Worm (Caenorhabditis elegans) whole organism, late embryonic: ENCODE data around the gene sdhb-1.

Source experiments
- F13H6.1 ChIP-seq: sonication (generic microtip); optimal IDR thresholded peaks from 2 replicates; lab custom pipeline; 2016; ENCODE audit warnings: missing genetic modification characterization, missing compliant biosample characterization
- Y22D7AL.16 ChIP-seq: sonication (generic microtip); optimal IDR thresholded peaks from 2 replicates; lab custom pipeline; 2016; ENCODE audit warnings: missing genetic modification characterization, missing compliant biosample characterization
- ahr-1 ChIP-seq: sonication (generic microtip); optimal IDR thresholded peaks from 2 replicates; lab custom pipeline; 2016; ENCODE audit warnings: missing genetic modification characterization, missing compliant biosample characterization
- ama-1 ChIP-seq: fragments of 150-350 bp; optimal IDR thresholded peaks from 2 replicates; lab custom pipeline; 2014
- ceh-14 ChIP-seq: sonication (generic microtip); optimal IDR thresholded peaks from 2 replicates; lab custom pipeline; 2016; ENCODE audit warnings: missing genotype, missing genetic modification characterization, missing compliant biosample characterization
- ceh-18 ChIP-seq: sonication (generic microtip); optimal IDR thresholded peaks from 2 replicates; lab custom pipeline; 2016; ENCODE audit warnings: missing genetic modification characterization, missing compliant biosample characterization
- ceh-19 ChIP-seq: fragments of 200-800 bp; sonication (Bioruptor generic); optimal IDR thresholded peaks from 2 replicates; lab custom pipeline; 2018; ENCODE audit warnings: mild to moderate bottlenecking, missing genetic modification characterization, missing compliant biosample characterization
- ceh-2 ChIP-seq: sonication (generic microtip); optimal IDR thresholded peaks from 2 replicates; lab custom pipeline; 2016; ENCODE audit warnings: missing genotype, missing genetic modification characterization, missing compliant biosample characterization
- ceh-22 ChIP-seq: sonication (generic microtip); optimal IDR thresholded peaks from 2 replicates; lab custom pipeline; 2017; ENCODE audit warnings: missing biosample characterization, missing genetic modification characterization
- ceh-24 ChIP-seq: sonication (generic microtip); optimal IDR thresholded peaks from 2 replicates; lab custom pipeline; 2016; ENCODE audit warnings: mild to moderate bottlenecking, missing genetic modification characterization, missing compliant biosample characterization
- ceh-30 ChIP-seq: fragments of 150-350 bp; optimal IDR thresholded peaks from 2 replicates; lab custom pipeline; 2014; ENCODE audit warnings: missing biosample characterization, missing genetic modification characterization
- ceh-45 ChIP-seq: fragments of 200-800 bp; sonication (Bioruptor generic); IDR thresholded peaks from 2 replicates; pipeline ENCODE4 v1.3.6; 2022; ENCODE audit warnings: missing genetic modification reagents, missing genetic modification characterization, missing compliant biosample characterization
- dmd-4 ChIP-seq: sonication (generic microtip); optimal IDR thresholded peaks from 2 replicates; lab custom pipeline; 2016; ENCODE audit warnings: borderline replicate concordance, missing genetic modification characterization, missing compliant biosample characterization
- dve-1 ChIP-seq: sonication (generic microtip); optimal IDR thresholded peaks from 2 replicates; lab custom pipeline; 2017; ENCODE audit warnings: antibody characterized with exemption, mild to moderate bottlenecking, missing genetic modification characterization, missing compliant biosample characterization
- ets-4 ChIP-seq: sonication (generic microtip); optimal IDR thresholded peaks from 2 replicates; lab custom pipeline; 2016; ENCODE audit warnings: missing genetic modification characterization, missing compliant biosample characterization
- eyg-1 ChIP-seq: sonication (generic microtip); optimal IDR thresholded peaks from 2 replicates; lab custom pipeline; 2016; ENCODE audit warnings: missing genotype, missing genetic modification characterization, missing compliant biosample characterization
- fkh-6 ChIP-seq: sonication (generic microtip); optimal IDR thresholded peaks from 2 replicates; lab custom pipeline; 2016; ENCODE audit warnings: missing genetic modification characterization, missing compliant biosample characterization
- gmeb-2 ChIP-seq: sonication (generic microtip); optimal IDR thresholded peaks from 2 replicates; lab custom pipeline; 2016; ENCODE audit warnings: missing genetic modification characterization, inconsistent platforms, missing compliant biosample characterization
- hlh-13 ChIP-seq: fragments of 200-800 bp; sonication (Bioruptor generic); optimal IDR thresholded peaks from 2 replicates; lab custom pipeline; 2018; ENCODE audit warnings: mild to moderate bottlenecking, missing genetic modification characterization, missing compliant biosample characterization
- hlh-15 ChIP-seq: sonication (generic microtip); optimal IDR thresholded peaks from 2 replicates; lab custom pipeline; 2016; ENCODE audit warnings: missing genetic modification characterization, missing compliant biosample characterization
- hlh-6 ChIP-seq: sonication (generic microtip); optimal IDR thresholded peaks from 2 replicates; lab custom pipeline; 2016; ENCODE audit warnings: missing genotype, missing genetic modification characterization, missing compliant biosample characterization
- lin-11 ChIP-seq: fragments of 200-800 bp; sonication (Bioruptor generic); optimal IDR thresholded peaks from 2 replicates; lab custom pipeline; 2018; ENCODE audit warnings: mild to moderate bottlenecking, missing genetic modification characterization, missing compliant biosample characterization
- madf-2 ChIP-seq: sonication (generic microtip); optimal IDR thresholded peaks from 2 replicates; lab custom pipeline; 2017; ENCODE audit warnings: missing genetic modification characterization, missing compliant biosample characterization
- nhr-11 ChIP-seq: fragments of 150-350 bp; optimal IDR thresholded peaks from 2 replicates; lab custom pipeline; 2014; ENCODE audit warnings: missing biosample characterization, missing genetic modification characterization
- npax-4 ChIP-seq: sonication (generic microtip); optimal IDR thresholded peaks from 2 replicates; lab custom pipeline; 2016; ENCODE audit warnings: missing genetic modification characterization, missing compliant biosample characterization
- pag-3 ChIP-seq: sonication (generic microtip); optimal IDR thresholded peaks from 2 replicates; lab custom pipeline; 2016; ENCODE audit warnings: missing compliant biosample characterization, missing genetic modification characterization, borderline replicate concordance
- pha-2 ChIP-seq: sonication (generic microtip); optimal IDR thresholded peaks from 2 replicates; lab custom pipeline; 2017; ENCODE audit warnings: mild to moderate bottlenecking, missing genetic modification characterization, missing compliant biosample characterization
- sdc-2 ChIP-seq: sonication (generic microtip); optimal IDR thresholded peaks from 2 replicates; lab custom pipeline; 2016; ENCODE audit warnings: missing genotype, missing genetic modification characterization, missing compliant biosample characterization
- sox-4 ChIP-seq: sonication (generic microtip); optimal IDR thresholded peaks from 2 replicates; lab custom pipeline; 2017; ENCODE audit warnings: mild to moderate bottlenecking, missing genetic modification characterization, inconsistent platforms, missing compliant biosample characterization
- syd-9 ChIP-seq: sonication (generic microtip); optimal IDR thresholded peaks from 2 replicates; lab custom pipeline; 2016; ENCODE audit warnings: mild to moderate bottlenecking, missing genetic modification characterization, moderate library complexity, missing compliant biosample characterization
- tbx-2 ChIP-seq: sonication (generic microtip); optimal IDR thresholded peaks from 2 replicates; lab custom pipeline; 2016; ENCODE audit warnings: missing genetic modification characterization, missing compliant biosample characterization
- unc-42 ChIP-seq: sonication (generic microtip); optimal IDR thresholded peaks from 2 replicates; lab custom pipeline; 2016; ENCODE audit warnings: missing genotype, missing genetic modification characterization, missing compliant biosample characterization
- unc-55 ChIP-seq: sonication (generic microtip); optimal IDR thresholded peaks from 2 replicates; lab custom pipeline; 2017; ENCODE audit warnings: missing biosample characterization, missing genetic modification reagents, missing genetic modification characterization
- unc-86 ChIP-seq: sonication (generic microtip); optimal IDR thresholded peaks from 2 replicates; lab custom pipeline; 2016; ENCODE audit warnings: missing genetic modification characterization, missing compliant biosample characterization

sdhb-1 gene

ce11 chrII:9345794-9346193 is 6.7 kb downstream of the sdhb-1 start:
- no peak for TF ChIP-seq tbx-2 (tag; lab: Kevin White, UChicago)

DNA sequence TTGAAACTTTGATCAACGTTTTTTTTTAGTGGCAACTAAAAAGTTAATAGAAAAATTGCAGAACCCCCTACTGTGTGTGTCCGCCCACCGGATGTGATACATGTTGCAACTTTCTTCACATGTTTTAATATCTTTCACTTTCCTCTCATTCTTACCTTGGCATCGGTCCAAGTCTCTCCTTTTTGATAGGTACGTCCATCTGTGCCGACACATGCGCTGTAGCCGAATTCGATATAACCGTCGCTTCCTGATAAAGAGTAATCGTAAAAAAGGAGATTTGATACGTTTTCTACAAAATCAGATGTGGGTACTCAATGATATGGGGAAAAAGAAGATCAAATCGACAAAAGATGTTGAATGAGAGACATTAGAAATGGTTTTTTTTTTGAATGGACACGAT is 7.4 kb downstream of the sdhb-1 start:
- TF ChIP-seq ceh-45 (GFP tag; lab: Robert Waterston, UW) (no peak), eyg-1 (tag; lab: Kevin White, UChicago) (no peak), npax-4 (tag; lab: Kevin White, UChicago) (no peak), fkh-6 (no peak), madf-2 (tag; lab: Kevin White, UChicago) (no peak), unc-86 (tag; lab: Kevin White, UChicago) (no peak), ets-4 (tag; lab: Kevin White, UChicago) (no peak), ceh-18 (tag; lab: Kevin White, UChicago) (no peak), pag-3 (tag; lab: Kevin White, UChicago) (no peak)

- no peak for TF ChIP-seq ceh-22 (tag; lab: Kevin White, UChicago)
- no peak for TF ChIP-seq hlh-15 (tag; lab: Kevin White, UChicago)
- no peak for TF ChIP-seq ets-4 (tag; lab: Kevin White, UChicago)
- no peak for TF ChIP-seq ceh-24 (tag; lab: Kevin White, UChicago)
- no peak for TF ChIP-seq nhr-11 (tag; lab: Kevin White, UChicago)
- TF ChIP-seq lin-11 (tag; lab: Kevin White, UChicago), result no peak
- TF ChIP-seq ceh-2, result no peak
- TF ChIP-seq unc-42 (tag; lab: Kevin White, UChicago), result no peak
- no peak for TF ChIP-seq sox-4
- TF ChIP-seq sdc-2 (tag; lab: Kevin White, UChicago), result no peak
- TF ChIP-seq, all 69 proteins: peak for 0
These were observed 8.6 kb downstream of the sdhb-1 start for ce11 chrII:9343955-9344354.

ce11 chrII:9338859-9339258 is 13.7 kb downstream of the sdhb-1 start, which contains the start of gene ttll-12:
TSS of gene ttll-12 (plus strand) at chrII:9338997.
- TF ChIP-seq madf-2 (tag; lab: Kevin White, UChicago), result no peak
- no peak for TF ChIP-seq eyg-1 (tag; lab: Kevin White, UChicago)
- no peak for TF ChIP-seq Y22D7AL.16 (tag; lab: Kevin White, UChicago)
- TF ChIP-seq gmeb-2, result no peak
- TF ChIP-seq dmd-4 (tag; lab: Kevin White, UChicago), result no peak
- TF ChIP-seq hlh-13 (GFP tag; lab: Kevin White, UChicago), result no peak
- no peak for TF ChIP-seq fkh-6
- no peak for TF ChIP-seq ahr-1 (tag; lab: Kevin White, UChicago)
- TF ChIP-seq F13H6.1 (tag; lab: Kevin White, UChicago), result no peak
- TF ChIP-seq ama-1 (lab: Kevin White, UChicago), result no peak
- TF ChIP-seq syd-9, result no peak
- TF ChIP-seq hlh-15 (tag; lab: Kevin White, UChicago), result no peak
- no peak for TF ChIP-seq unc-55 (GFP tag; lab: Kevin White, UChicago)
- no peak for TF ChIP-seq hlh-6 (tag; lab: Kevin White, UChicago)
- TF ChIP-seq, all 69 proteins: peak for 0

DNA sequence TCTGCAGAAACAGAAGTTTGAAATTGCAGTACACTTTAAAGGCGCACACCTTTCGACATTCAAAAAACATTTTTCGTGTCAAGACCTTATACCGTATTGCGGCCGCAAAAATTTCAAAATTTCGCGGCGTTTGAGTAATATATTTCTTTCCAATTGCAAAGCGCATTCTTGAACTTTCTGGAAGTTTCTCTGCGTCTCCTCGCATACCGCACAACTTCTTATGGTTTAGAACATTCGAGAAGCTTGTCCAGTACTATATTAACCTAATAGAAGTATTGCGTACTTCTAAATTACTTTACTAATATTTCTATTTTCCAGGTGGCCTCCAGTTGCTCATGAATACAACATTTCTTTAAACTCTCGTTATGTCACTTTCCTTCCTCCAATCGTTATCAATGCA is 15.9 kb downstream of the sdhb-1 start:
- no peak for TF ChIP-seq ceh-45 (GFP tag; lab: Robert Waterston, UW)
- TF ChIP-seq dmd-4 (tag; lab: Kevin White, UChicago), result no peak
- TF ChIP-seq ceh-30 (tag; lab: Kevin White, UChicago), result no peak
- no peak for TF ChIP-seq ahr-1 (tag; lab: Kevin White, UChicago)
- no peak for TF ChIP-seq ets-4 (tag; lab: Kevin White, UChicago)
- TF ChIP-seq ceh-14 (tag; lab: Kevin White, UChicago), result no peak
- no peak for TF ChIP-seq pha-2
- no peak for TF ChIP-seq ceh-19
- TF ChIP-seq dve-1 (tag; lab: Kevin White, UChicago), result no peak
